Fruit fly (Drosophila melanogaster): ENCODE data around the gene ND-20L.

ND-20L gene

dm6 chr3R:29478952-29479538 is 36.5 kb upstream of the ND-20L start (continued):
- TF ChIP-seq CG10543 (GFP tag; optimal IDR thresholded peaks at IDR 0.05) = peak; percentile 53
- peak; percentile 43 for TF ChIP-seq Dad (GFP tag; optimal IDR thresholded peaks at IDR 0.05)
- TF ChIP-seq CG30431 (GFP tag; optimal IDR thresholded peaks at IDR 0.05) = no peak
- peak; percentile 57; the same call in 2 of the 3 replicates for TF ChIP-seq Mrtf (GFP tag; IDR thresholded peaks at IDR 0.05)
- TF ChIP-seq CG12769 (tag; optimal IDR thresholded peaks at IDR 0.05) = no peak
- no peak for TF ChIP-seq maf-S (GFP tag; optimal IDR thresholded peaks at IDR 0.05)
- TF ChIP-seq CG18764 (GFP tag; optimal IDR thresholded peaks at IDR 0.05) = no peak
- peak; percentile 6 for TF ChIP-seq oc (tag; optimal IDR thresholded peaks at IDR 0.05)
- no peak for TF ChIP-seq CG30020 (tag; optimal IDR thresholded peaks at IDR 0.05)
- no peak for TF ChIP-seq pzg (GFP tag; optimal IDR thresholded peaks at IDR 0.05)
- TF ChIP-seq CoRest (tag; optimal IDR thresholded peaks at IDR 0.05) = peak; percentile 69
- no peak for TF ChIP-seq disco-r (GFP tag; optimal IDR thresholded peaks at IDR 0.05)
- peak; percentile 37 for TF ChIP-seq CG31365 (tag; optimal IDR thresholded peaks at IDR 0.05)
- peak; percentile 34; the same call in 1 of the 2 replicates for TF ChIP-seq CG13287 (GFP tag; IDR thresholded peaks at IDR 0.05; ENCODE audit: partially characterized antibody)
- TF ChIP-seq CG30403 (GFP tag; optimal IDR thresholded peaks at IDR 0.05) = peak; percentile 42
- TF ChIP-seq E2f2 (GFP tag; IDR thresholded peaks at IDR 0.05) = peak; percentile 60
- TF ChIP-seq gce (GFP tag; IDR thresholded peaks at IDR 0.05) = peak; percentile 51; the same call in 1 of the 3 replicates
- no peak for TF ChIP-seq pan (optimal IDR thresholded peaks at IDR 0.05)
- TF ChIP-seq pan (GFP tag; optimal IDR thresholded peaks at IDR 0.05 in 1 of 2, IDR thresholded peaks at IDR 0.05 in 1 of 2) = peak in 1 of 2 experiments; percentile 78
- TF ChIP-seq CG13123 (GFP tag; optimal IDR thresholded peaks at IDR 0.05) = no peak
- peak; percentile 47 for TF ChIP-seq CG17829 (tag; optimal IDR thresholded peaks at IDR 0.05)
- peak; percentile 54 for TF ChIP-seq CG9817 (tag; optimal IDR thresholded peaks at IDR 0.05)
- no peak for TF ChIP-seq en (GFP tag; optimal IDR thresholded peaks at IDR 0.05)
- TF ChIP-seq CG6272 (GFP tag; IDR thresholded peaks at IDR 0.05) = no peak
- no peak for TF ChIP-seq zen2 (GFP tag; IDR thresholded peaks at IDR 0.05; ENCODE audit: partially characterized antibody)
- TF ChIP-seq trh (GFP tag; optimal IDR thresholded peaks at IDR 0.05) = no peak
- peak; percentile 51 for TF ChIP-seq kah (GFP tag; optimal IDR thresholded peaks at IDR 0.05)
- no peak for TF ChIP-seq CG12104 (GFP tag; optimal IDR thresholded peaks at IDR 0.05)
- TF ChIP-seq Rx (GFP tag; IDR thresholded peaks at IDR 0.05) = peak; percentile 56
- peak; percentile 8 for TF ChIP-seq CG2116 (GFP tag; optimal IDR thresholded peaks at IDR 0.05)
- TF ChIP-seq dmrt99B (tag; optimal IDR thresholded peaks at IDR 0.05) = peak; percentile 81
- no peak for TF ChIP-seq luna (GFP tag; optimal IDR thresholded peaks at IDR 0.05)
- TF ChIP-seq CG11504 (tag; optimal IDR thresholded peaks at IDR 0.05) = peak; percentile 80
- no peak for TF ChIP-seq CG5245 (GFP tag; optimal IDR thresholded peaks at IDR 0.05)
- no peak for TF ChIP-seq YL-1 (GFP tag; optimal IDR thresholded peaks at IDR 0.05)
- no peak for TF ChIP-seq CG1647 (GFP tag; optimal IDR thresholded peaks at IDR 0.05)
- peak; percentile 49 for TF ChIP-seq sqz (GFP tag; optimal IDR thresholded peaks at IDR 0.05)
- peak; percentile 15 for TF ChIP-seq CG7928 (GFP tag; optimal IDR thresholded peaks at IDR 0.05)
- peak; percentile 16 for TF ChIP-seq CG12299 (tag; optimal IDR thresholded peaks at IDR 0.05)
- 0 out of 2 replicates have a peak, but pooled peaks have one; percentile 15 for TF ChIP-seq CG5953 (GFP tag; IDR thresholded peaks at IDR 0.05)
- peak; percentile 65 for TF ChIP-seq cwo (GFP tag; optimal IDR thresholded peaks at IDR 0.05)
- TF ChIP-seq CG14860 (GFP tag; IDR thresholded peaks at IDR 0.05; ENCODE audit: partially characterized antibody) = no peak
- TF ChIP-seq fru (optimal IDR thresholded peaks at IDR 0.05) = no peak
- peak; percentile 20 for TF ChIP-seq ftz-f1 (GFP tag; optimal IDR thresholded peaks at IDR 0.05)
- no peak for TF ChIP-seq CG6791 (GFP tag; IDR thresholded peaks at IDR 0.05; ENCODE audit: partially characterized antibody)
- TF ChIP-seq C15 (GFP tag; IDR thresholded peaks at IDR 0.05) = 0 out of 3 replicates have a peak, but pooled peaks have one; percentile 44
- peak; percentile 8 for TF ChIP-seq run (tag; optimal IDR thresholded peaks at IDR 0.05)
- TF ChIP-seq CG13296 (GFP tag; optimal IDR thresholded peaks at IDR 0.05) = peak; percentile 70
- peak; percentile 38 for TF ChIP-seq CG9727 (GFP tag; optimal IDR thresholded peaks at IDR 0.05)
- peak; percentile 54 for TF ChIP-seq exex (tag; optimal IDR thresholded peaks at IDR 0.05)
